Worm (Caenorhabditis elegans) whole organism, L4/young adult: ENCODE data around the gene C01G6.4.

Source experiments
- dao-5 ChIP-seq: sonication (generic microtip); optimal IDR thresholded peaks from 2 replicates; lab custom pipeline; 2016; ENCODE audit warnings: missing genotype, missing genetic modification characterization, moderate library complexity, missing compliant biosample characterization
- him-1 ChIP-seq: sonication (generic microtip); optimal IDR thresholded peaks from 2 replicates; lab custom pipeline; 2016; ENCODE audit warnings: missing genotype, missing genetic modification reagents, missing genetic modification characterization, missing compliant biosample characterization

DNA sequence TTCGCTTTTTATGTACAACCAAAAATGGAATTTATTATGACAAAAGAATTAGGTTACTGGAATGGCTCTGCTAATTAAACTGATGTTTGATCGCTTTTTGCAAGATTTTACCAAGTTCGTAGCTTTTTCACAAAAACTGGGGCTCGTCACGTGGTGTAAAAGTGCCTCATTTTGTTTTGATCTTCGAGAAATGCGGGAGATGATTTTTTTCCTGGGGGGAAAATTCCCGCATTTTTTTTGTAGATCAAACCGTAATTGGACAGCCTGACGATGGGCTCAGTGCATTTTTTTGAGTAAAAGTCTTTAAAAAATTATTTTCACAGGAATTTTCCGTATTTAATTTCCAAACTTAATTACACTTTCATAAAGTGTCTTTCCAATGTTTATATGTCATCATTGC lies 16.3 kb upstream of the C01G6.4 start:
- TF ChIP-seq him-1 (tag; lab: Kevin White, UChicago) (no peak), dao-5 (tag; lab: Kevin White, UChicago) (no peak)
